Fruit fly (Drosophila melanogaster): ENCODE results near the gene ProRS-m.

The ProRS-m gene

DNA sequence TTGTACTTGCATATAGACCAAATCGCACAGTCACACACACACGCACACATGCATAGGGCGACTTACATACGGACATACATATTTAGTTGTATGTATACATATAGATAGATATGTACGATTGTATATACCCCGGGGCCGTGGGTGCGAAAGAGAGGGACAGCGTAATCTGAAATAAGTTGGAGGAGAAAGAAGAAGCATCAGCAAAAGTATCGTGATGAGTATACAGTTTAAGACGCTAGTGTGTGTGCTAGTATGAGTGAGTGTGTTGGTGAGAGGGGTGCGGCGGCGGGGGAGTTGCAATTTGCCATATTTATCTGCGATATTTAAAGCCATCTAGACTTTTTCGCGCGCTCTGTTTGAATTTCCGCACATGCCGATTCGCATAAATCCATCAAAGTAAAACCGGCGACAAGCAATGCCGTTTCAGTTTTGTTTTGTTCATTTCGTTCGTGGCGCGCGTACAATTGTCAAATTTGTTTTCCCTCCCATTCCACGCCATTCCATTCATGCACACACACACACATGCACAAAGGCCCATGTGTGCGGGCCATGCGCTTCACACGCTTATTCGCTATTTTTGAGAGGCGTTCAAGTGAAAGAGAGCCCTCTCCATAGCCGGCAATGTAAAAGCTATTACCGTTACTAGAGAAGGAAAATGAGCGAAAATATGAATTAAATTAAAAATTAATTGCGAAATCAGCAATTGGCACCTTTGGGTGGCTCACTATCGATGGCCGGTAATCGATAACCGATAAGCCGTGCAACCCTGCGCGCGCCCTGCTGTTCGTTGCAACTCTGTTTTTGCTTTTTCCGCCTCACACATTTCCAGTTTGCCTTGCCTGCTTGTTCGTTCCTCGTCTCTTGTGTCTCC lies 16.5 kb downstream of the ProRS-m start (continued):
- TF ChIP-seq OdsH (GFP tag; optimal IDR thresholded peaks at IDR 0.05) (peak; percentile 75), dl (GFP tag; optimal IDR thresholded peaks at IDR 0.05; ENCODE audit: insufficient read depth in 1 of 2, partially characterized antibody in 2 of 2) (no peak), jim (GFP tag; optimal IDR thresholded peaks at IDR 0.05) (no peak), foxo (GFP tag; optimal IDR thresholded peaks at IDR 0.05) (peak; percentile 66 to 74), dsf (GFP tag; optimal IDR thresholded peaks at IDR 0.05; ENCODE audit: borderline replicate concordance) (no peak), Hnf4 (GFP tag; optimal IDR thresholded peaks at IDR 0.05) (peak; percentile 76), CG9705 (GFP tag; optimal IDR thresholded peaks at IDR 0.05) (peak; percentile 86), Rel (GFP tag; optimal IDR thresholded peaks at IDR 0.05) (peak; percentile 68), Rel (tag; optimal IDR thresholded peaks at IDR 0.05) (peak; percentile 11), h (GFP tag; optimal IDR thresholded peaks at IDR 0.05) (peak; percentile 88), usp (GFP tag; optimal IDR thresholded peaks at IDR 0.05) (no peak), woc (GFP tag; optimal IDR thresholded peaks at IDR 0.05) (peak; percentile 44)

DNA sequence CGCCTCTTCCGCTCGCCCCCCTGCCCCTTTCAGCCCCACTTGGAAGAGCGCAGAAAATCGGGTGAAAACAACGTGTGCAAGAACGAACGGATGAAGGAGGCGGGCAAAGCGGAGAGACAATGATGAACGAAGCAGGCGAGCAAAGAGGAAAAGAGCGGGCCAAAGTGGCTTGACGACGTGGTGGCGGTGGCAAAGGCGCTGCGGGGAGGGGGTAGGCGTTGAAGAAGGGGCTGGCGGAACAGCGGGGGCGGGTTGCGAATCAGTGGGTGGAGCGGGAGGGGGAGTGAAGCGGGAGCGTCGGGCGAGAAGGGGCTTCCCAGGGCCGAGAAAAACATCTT lies 18.9 kb downstream of the ProRS-m start:
- no peak for TF ChIP-seq Rel (GFP tag; optimal IDR thresholded peaks at IDR 0.05)
- peak; percentile 99 for TF ChIP-seq Rel (tag; optimal IDR thresholded peaks at IDR 0.05)
- peak; percentile 27 for TF ChIP-seq h (GFP tag; optimal IDR thresholded peaks at IDR 0.05)
- TF ChIP-seq Mio (GFP tag; optimal IDR thresholded peaks at IDR 0.05), result no peak
- peak; percentile 100 for TF ChIP-seq psq (GFP tag; optimal IDR thresholded peaks at IDR 0.05)
- TF ChIP-seq dl (GFP tag; optimal IDR thresholded peaks at IDR 0.05; ENCODE audit: insufficient read depth in 1 of 2, partially characterized antibody in 2 of 2), result peak in 1 of 2 experiments; percentile 19
- TF ChIP-seq rgr (GFP tag; optimal IDR thresholded peaks at IDR 0.05), result no peak
- TF ChIP-seq CG9705 (GFP tag; optimal IDR thresholded peaks at IDR 0.05), result no peak

DNA sequence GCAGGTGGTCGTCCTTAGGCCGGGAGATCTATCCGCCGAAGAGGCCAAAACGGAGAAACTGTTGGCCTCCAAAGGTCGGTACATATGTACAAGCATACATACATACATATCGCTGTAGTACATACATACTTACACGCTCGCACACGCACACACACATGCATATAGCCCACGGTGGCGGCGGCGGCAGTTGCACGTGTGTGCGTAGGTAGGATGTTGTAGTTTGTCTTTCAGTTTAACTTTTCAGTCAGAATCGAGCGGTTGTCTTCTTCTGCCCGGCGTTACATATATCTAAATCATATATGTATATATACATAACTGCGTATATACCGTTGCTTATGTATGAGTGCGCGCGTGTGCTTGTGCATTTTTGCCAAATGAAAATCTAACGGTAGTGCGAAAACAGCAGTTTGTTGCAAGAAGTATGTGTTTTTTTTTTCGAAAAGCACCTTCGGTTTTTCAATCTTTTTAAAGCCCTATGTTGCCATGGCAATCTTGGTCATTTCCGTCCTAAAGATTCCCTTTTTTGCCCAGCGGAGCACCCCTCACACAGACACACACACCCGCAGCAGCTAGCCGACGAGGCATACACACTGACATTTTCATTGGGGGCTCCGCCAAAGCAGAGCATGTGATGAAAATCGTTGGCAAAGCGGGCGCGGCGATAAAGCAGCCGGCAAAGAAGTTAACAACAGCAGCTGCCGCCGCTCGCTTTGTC lies 19.4 kb downstream of the ProRS-m start:
- no peak for TF ChIP-seq Abd-B (GFP tag; optimal IDR thresholded peaks at IDR 0.05)
- no peak for TF ChIP-seq h (GFP tag; optimal IDR thresholded peaks at IDR 0.05)
- TF ChIP-seq dmrt93B (GFP tag; optimal IDR thresholded peaks at IDR 0.05), result no peak
- TF ChIP-seq sage (GFP tag; optimal IDR thresholded peaks at IDR 0.05), result no peak
- TF ChIP-seq br (GFP tag; optimal IDR thresholded peaks at IDR 0.05), result no peak
- no peak for TF ChIP-seq dl (GFP tag; optimal IDR thresholded peaks at IDR 0.05; ENCODE audit: insufficient read depth in 1 of 2, partially characterized antibody in 2 of 2)
- TF ChIP-seq foxo (GFP tag; optimal IDR thresholded peaks at IDR 0.05), result no peak
- no peak for TF ChIP-seq lola (GFP tag; optimal IDR thresholded peaks at IDR 0.05)

DNA sequence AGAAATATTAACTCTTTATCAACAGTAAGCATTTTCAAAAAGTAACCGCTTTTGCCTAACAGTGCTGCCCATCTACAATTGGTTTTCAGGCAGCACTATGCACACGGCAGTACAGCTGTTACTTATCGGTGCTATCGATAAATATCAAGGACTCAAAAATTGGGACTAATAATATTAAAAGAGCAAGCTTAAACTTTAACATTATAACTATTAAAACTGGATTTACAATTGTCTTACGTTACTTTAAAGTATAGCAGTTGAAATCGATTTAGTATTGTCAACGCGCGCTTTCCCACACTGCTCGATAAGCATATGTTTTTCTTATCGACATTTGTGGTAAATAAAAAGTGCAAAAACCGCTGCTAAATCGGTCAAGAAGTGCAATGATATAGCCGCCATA lies 20.2 kb downstream of the ProRS-m start, which contains the start of the genes CG42245 and MEP-1:
Gene CG42245 (plus strand): TSS at position 310 of the 400 bp plus-strand sequence.
Gene MEP-1 (plus strand): TSS at position 310 of the 400 bp plus-strand sequence.
- TF ChIP-seq Abd-B (GFP tag; optimal IDR thresholded peaks at IDR 0.05) (no peak), GATAd (GFP tag; optimal IDR thresholded peaks at IDR 0.05) (peak; percentile 86), Sp1 (GFP tag; optimal IDR thresholded peaks at IDR 0.05) (peak; percentile 24), brk (GFP tag; optimal IDR thresholded peaks at IDR 0.05) (peak; percentile 88), CG32264 (GFP tag; optimal IDR thresholded peaks at IDR 0.05) (peak; percentile 48), tai (GFP tag; optimal IDR thresholded peaks at IDR 0.05) (peak; percentile 80), Hr83 (GFP tag; optimal IDR thresholded peaks at IDR 0.05; ENCODE audit: poor library complexity, severe bottlenecking) (peak; percentile 64), sv (GFP tag; optimal IDR thresholded peaks at IDR 0.05) (peak; percentile 28), dsf (GFP tag; optimal IDR thresholded peaks at IDR 0.05; ENCODE audit: borderline replicate concordance) (peak; percentile 71), sage (GFP tag; optimal IDR thresholded peaks at IDR 0.05) (peak; percentile 53), br (GFP tag; optimal IDR thresholded peaks at IDR 0.05) (peak; percentile 73), HLH106 (tag; optimal IDR thresholded peaks at IDR 0.05) (peak; percentile 35), Dfd (GFP tag; optimal IDR thresholded peaks at IDR 0.05) (no peak), psq (GFP tag; optimal IDR thresholded peaks at IDR 0.05) (peak; percentile 1), foxo (GFP tag; optimal IDR thresholded peaks at IDR 0.05) (peak; percentile 42 to 61), pan (optimal IDR thresholded peaks at IDR 0.05) (no peak), OdsH (GFP tag; optimal IDR thresholded peaks at IDR 0.05) (peak; percentile 38), ey (GFP tag; optimal IDR thresholded peaks at IDR 0.05) (peak; percentile 62), Hnf4 (GFP tag; optimal IDR thresholded peaks at IDR 0.05) (peak; percentile 80), Rel (GFP tag; optimal IDR thresholded peaks at IDR 0.05) (no peak), Rel (tag; optimal IDR thresholded peaks at IDR 0.05) (peak; percentile 50), N (GFP tag; optimal IDR thresholded peaks at IDR 0.05) (no peak), Mio (GFP tag; optimal IDR thresholded peaks at IDR 0.05) (peak; percentile 18), usp (GFP tag; optimal IDR thresholded peaks at IDR 0.05) (no peak), Jra (GFP tag; optimal IDR thresholded peaks at IDR 0.05) (peak; percentile 78), Myc (optimal IDR thresholded peaks at IDR 0.05) (no peak), fru (GFP tag; optimal IDR thresholded peaks at IDR 0.05) (peak; percentile 66), dmrt93B (GFP tag; optimal IDR thresholded peaks at IDR 0.05) (peak; percentile 15), h (GFP tag; optimal IDR thresholded peaks at IDR 0.05) (peak; percentile 74), rgr (GFP tag; optimal IDR thresholded peaks at IDR 0.05) (peak; percentile 77), dl (GFP tag; optimal IDR thresholded peaks at IDR 0.05; ENCODE audit: insufficient read depth in 1 of 2, partially characterized antibody in 2 of 2) (no peak), CG9705 (GFP tag; optimal IDR thresholded peaks at IDR 0.05) (peak; percentile 16)
